Worm (Caenorhabditis elegans): ENCODE data around the gene acs-6.

The acs-6 gene

ce11 chrII:7072590-7073536 is 11.0 kb downstream of the acs-6 start (continued):
- TF ChIP-seq ZK185.1 (tag; optimal IDR thresholded peaks at IDR 0.05; ENCODE audit: poor library complexity, severe bottlenecking): peak; percentile 24
- no peak for TF ChIP-seq lin-26 (GFP tag; IDR thresholded peaks at IDR 0.05)
- TF ChIP-seq hlh-26 (GFP tag; conservative IDR thresholded peaks at IDR 0.05): no peak
- no peak for TF ChIP-seq sea-2 (GFP tag; IDR thresholded peaks at IDR 0.05)
- peak; percentile 11 for TF ChIP-seq chd-7 (tag; optimal IDR thresholded peaks at IDR 0.05)
- peak; percentile 75 for TF ChIP-seq nhr-80 (tag; optimal IDR thresholded peaks at IDR 0.05)
- peak; percentile 56 for TF ChIP-seq K12H6.12 (tag; optimal IDR thresholded peaks at IDR 0.05)
- no peak for TF ChIP-seq K11D2.4 (GFP tag; IDR thresholded peaks at IDR 0.05)
- TF ChIP-seq madf-8 (GFP tag; conservative IDR thresholded peaks at IDR 0.05): no peak
- TF ChIP-seq attf-3 (GFP tag; conservative IDR thresholded peaks at IDR 0.05): peak; percentile 46; the same call in 1 of the 2 replicates
- TF ChIP-seq mel-28 (tag; optimal IDR thresholded peaks at IDR 0.05; ENCODE audit: borderline replicate concordance): no peak
- no peak for TF ChIP-seq zfh-2 (GFP tag; conservative IDR thresholded peaks at IDR 0.05)
- TF ChIP-seq ceh-27 (GFP tag; optimal IDR thresholded peaks at IDR 0.05): peak; percentile 67
- TF ChIP-seq C17E4.6 (GFP tag; IDR thresholded peaks at IDR 0.05): no peak
- no peak for TF ChIP-seq Y67H2A.10 (GFP tag; conservative IDR thresholded peaks at IDR 0.05)
- peak; percentile 18 for TF ChIP-seq lin-54 (GFP tag; optimal IDR thresholded peaks at IDR 0.05)
- no peak for TF ChIP-seq him-1 (tag; optimal IDR thresholded peaks at IDR 0.05)
- peak in 1 of 2 experiments; percentile 40 for TF ChIP-seq let-607 (tag; optimal IDR thresholded peaks at IDR 0.05)
- no peak for TF ChIP-seq ztf-28 (GFP tag; IDR thresholded peaks at IDR 0.05)
- no peak for TF ChIP-seq F52B5.7 (tag; optimal IDR thresholded peaks at IDR 0.05)
- no peak for TF ChIP-seq B0035.1 (tag; optimal IDR thresholded peaks at IDR 0.05)

ce11 chrII:7073537-7073913 is 11.7 kb downstream of the acs-6 start, which contains the start of gene kat-1:
kat-1 (plus strand) TSS chrII:7073814.
- TF ChIP-seq dox-1 (GFP tag; IDR thresholded peaks at IDR 0.05) (0 out of 2 replicates have a peak, but pooled peaks have one; percentile 4), lir-1 (GFP tag; conservative IDR thresholded peaks at IDR 0.05) (no peak)

ce11 chrII:7075564-7076228 is 13.9 kb downstream of the acs-6 start, which contains the start of gene T02G5.7:
T02G5.7 (plus strand) TSS chrII:7075614.
- TF ChIP-seq B0019.2 (GFP tag; conservative IDR thresholded peaks at IDR 0.05): no peak
- no peak for TF ChIP-seq nhr-120 (GFP tag; IDR thresholded peaks at IDR 0.05)
- no peak for TF ChIP-seq nfya-2 (GFP tag; IDR thresholded peaks at IDR 0.05)
- no peak for TF ChIP-seq cebp-1 (GFP tag; IDR thresholded peaks at IDR 0.05)
- TF ChIP-seq cebp-1 (tag; optimal IDR thresholded peaks at IDR 0.05): peak; percentile 36
- no peak for TF ChIP-seq ccch-3 (GFP tag; optimal IDR thresholded peaks at IDR 0.05)
- peak; percentile 8 for TF ChIP-seq repo-1 (tag; optimal IDR thresholded peaks at IDR 0.05)
- TF ChIP-seq ceh-91 (GFP tag; IDR thresholded peaks at IDR 0.05): no peak
- no peak for TF ChIP-seq ztf-25 (GFP tag; IDR thresholded peaks at IDR 0.05)
- TF ChIP-seq ztf-26 (tag; optimal IDR thresholded peaks at IDR 0.05): no peak
- no peak for TF ChIP-seq mel-28 (tag; optimal IDR thresholded peaks at IDR 0.05; ENCODE audit: borderline replicate concordance)
- no peak for TF ChIP-seq F37B4.10 (GFP tag; IDR thresholded peaks at IDR 0.05)
- TF ChIP-seq ceh-27 (GFP tag; optimal IDR thresholded peaks at IDR 0.05): no peak
- TF ChIP-seq F49E8.2 (tag; optimal IDR thresholded peaks at IDR 0.05; ENCODE audit: insufficient read depth): no peak
- no peak for TF ChIP-seq F52B5.7 (tag; optimal IDR thresholded peaks at IDR 0.05)
- 0 out of 2 replicates have a peak, but pooled peaks have one; percentile 44 for TF ChIP-seq C06A6.2 (GFP tag; conservative IDR thresholded peaks at IDR 0.05)
- TF ChIP-seq Y53G8AR.9 (GFP tag; conservative IDR thresholded peaks at IDR 0.05): peak; percentile 78
- TF ChIP-seq him-1 (tag; optimal IDR thresholded peaks at IDR 0.05): no peak
- TF ChIP-seq lin-35 (GFP tag; optimal IDR thresholded peaks at IDR 0.05): peak in 1 of 3 experiments; percentile 3
- no peak for TF ChIP-seq nhr-80 (tag; optimal IDR thresholded peaks at IDR 0.05)
- no peak for TF ChIP-seq Y95B8A.8 (GFP tag; IDR thresholded peaks at IDR 0.05)
- TF ChIP-seq mes-4 (tag; optimal IDR thresholded peaks at IDR 0.05): no peak
- no peak for TF ChIP-seq cebp-2 (GFP tag; IDR thresholded peaks at IDR 0.05)
- TF ChIP-seq lin-54 (GFP tag; optimal IDR thresholded peaks at IDR 0.05): peak; percentile 5
- no peak for TF ChIP-seq lir-1 (GFP tag; conservative IDR thresholded peaks at IDR 0.05)
- TF ChIP-seq lin-40 (tag; optimal IDR thresholded peaks at IDR 0.05): no peak
